Worm (Caenorhabditis elegans): ENCODE data around the gene M01H9.3.

M01H9.3 gene

ce11 chrIV:4506637-4507036 lies 29.8 kb upstream of the M01H9.3 start, which contains the start of gene gbb-2:
gbb-2 (minus strand) TSS chrIV:4506748.
- TF ChIP-seq dpl-1 (GFP tag; optimal IDR thresholded peaks at IDR 0.05), result no peak
- TF ChIP-seq mep-1 (tag; optimal IDR thresholded peaks at IDR 0.05), result peak; percentile 6
- no peak for TF ChIP-seq hlh-4 (tag; optimal IDR thresholded peaks at IDR 0.05)
- TF ChIP-seq lir-3 (tag; optimal IDR thresholded peaks at IDR 0.05; ENCODE audit: poor library complexity), result no peak
- TF ChIP-seq lsy-2 (tag; optimal IDR thresholded peaks at IDR 0.05), result peak in 1 of 2 experiments; percentile 17
- no peak for TF ChIP-seq lin-13 (GFP tag; optimal IDR thresholded peaks at IDR 0.05)
- TF ChIP-seq egl-27 (tag; optimal IDR thresholded peaks at IDR 0.05), result no peak
- TF ChIP-seq vab-15 (tag; optimal IDR thresholded peaks at IDR 0.05), result no peak
- TF ChIP-seq fkh-4 (tag; optimal IDR thresholded peaks at IDR 0.05; ENCODE audit: borderline replicate concordance), result no peak
- TF ChIP-seq ceh-88 (GFP tag; IDR thresholded peaks at IDR 0.05), result no peak
- TF ChIP-seq efl-1 (optimal IDR thresholded peaks at IDR 0.05), result peak in 1 of 2 experiments; percentile 5
- TF ChIP-seq efl-1 (GFP tag; optimal IDR thresholded peaks at IDR 0.05 in 1 of 2), result no peak
- no peak for TF ChIP-seq sup-37 (GFP tag; optimal IDR thresholded peaks at IDR 0.05)
- no peak for TF ChIP-seq ceh-90 (tag; optimal IDR thresholded peaks at IDR 0.05)
- no peak for TF ChIP-seq C16A3.4 (tag; optimal IDR thresholded peaks at IDR 0.05)
- TF ChIP-seq snpc-4 (tag; optimal IDR thresholded peaks at IDR 0.05), result no peak
- peak; percentile 14 for TF ChIP-seq snu-23 (GFP tag; optimal IDR thresholded peaks at IDR 0.05)
- TF ChIP-seq skn-1 (tag; optimal IDR thresholded peaks at IDR 0.05), result no peak
- TF ChIP-seq rnt-1 (tag; optimal IDR thresholded peaks at IDR 0.05), result peak; percentile 54
- peak; percentile 67 for TF ChIP-seq nhr-71 (tag; optimal IDR thresholded peaks at IDR 0.05)
- TF ChIP-seq F16B12.6 (tag; optimal IDR thresholded peaks at IDR 0.05), result no peak
- TF ChIP-seq nhr-19 (GFP tag; conservative IDR thresholded peaks at IDR 0.05), result peak; percentile 40
- TF ChIP-seq nhr-84 (tag; optimal IDR thresholded peaks at IDR 0.05), result no peak
- peak; percentile 79 for TF ChIP-seq lin-14 (GFP tag; optimal IDR thresholded peaks at IDR 0.05)
- TF ChIP-seq blmp-1 (tag; optimal IDR thresholded peaks at IDR 0.05), result no peak
- TF ChIP-seq ztf-4 (tag; optimal IDR thresholded peaks at IDR 0.05), result no peak
- TF ChIP-seq nhr-20 (tag; optimal IDR thresholded peaks at IDR 0.05), result no peak
- TF ChIP-seq aha-1 (tag; optimal IDR thresholded peaks at IDR 0.05), result no peak
- no peak for TF ChIP-seq alr-1 (tag; optimal IDR thresholded peaks at IDR 0.05; ENCODE audit: borderline replicate concordance)
- TF ChIP-seq mab-9 (GFP tag; IDR thresholded peaks at IDR 0.05), result no peak
- TF ChIP-seq lin-39 (tag; optimal IDR thresholded peaks at IDR 0.05), result no peak

ce11 chrIV:4505078-4505477 lies 28.2 kb upstream of the M01H9.3 start:
- TF ChIP-seq fkh-10 (GFP tag; optimal IDR thresholded peaks at IDR 0.05), result peak; percentile 3
- peak; percentile 23 for TF ChIP-seq nhr-85 (tag)
- TF ChIP-seq lin-14 (GFP tag; optimal IDR thresholded peaks at IDR 0.05), result peak; percentile 71
- TF ChIP-seq lsy-2 (tag; optimal IDR thresholded peaks at IDR 0.05), result no peak
- TF ChIP-seq nhr-71 (tag; optimal IDR thresholded peaks at IDR 0.05), result peak; percentile 7
- TF ChIP-seq unc-98 (GFP tag; IDR thresholded peaks at IDR 0.05), result no peak
- TF ChIP-seq ces-1 (GFP tag; optimal IDR thresholded peaks at IDR 0.05), result peak; percentile 2
- TF ChIP-seq mab-9 (GFP tag; IDR thresholded peaks at IDR 0.05), result no peak

ce11 chrIV:4490148-4490652 lies 13.3 kb upstream of the M01H9.3 start, which contains the start of gene ZK180.7:
ZK180.7 (plus strand) TSS chrIV:4490542.
- no peak for TF ChIP-seq nhr-20 (tag; optimal IDR thresholded peaks at IDR 0.05)
- no peak for TF ChIP-seq aly-2 (tag; optimal IDR thresholded peaks at IDR 0.05)
- no peak for TF ChIP-seq sox-4 (tag; optimal IDR thresholded peaks at IDR 0.05)
- TF ChIP-seq nhr-47 (tag; optimal IDR thresholded peaks at IDR 0.05), result no peak
- TF ChIP-seq ceh-63 (GFP tag; optimal IDR thresholded peaks at IDR 0.05), result peak; percentile 69
- no peak for TF ChIP-seq efl-3 (GFP tag; optimal IDR thresholded peaks at IDR 0.05)
- TF ChIP-seq C04F5.9 (tag; optimal IDR thresholded peaks at IDR 0.05), result no peak
- no peak for TF ChIP-seq lin-14 (GFP tag; optimal IDR thresholded peaks at IDR 0.05)
- no peak for TF ChIP-seq efl-1 (optimal IDR thresholded peaks at IDR 0.05)
- peak in 1 of 2 experiments; percentile 69 for TF ChIP-seq efl-1 (GFP tag; optimal IDR thresholded peaks at IDR 0.05 in 1 of 2)
